Worm (Caenorhabditis elegans) whole organism, young adult: ENCODE data around the gene lips-17.

Source experiments
- C06A6.2 ChIP-seq: fragments of 200-800 bp; sonication (Bioruptor generic); conservative IDR thresholded peaks from 2 replicates; pipeline ENCODE4 v1.3.6; 2022; ENCODE audit warnings: missing genetic modification characterization, missing compliant biosample characterization
- D2030.7 ChIP-seq: fragments of 200-800 bp; sonication (Bioruptor generic); IDR thresholded peaks from 2 replicates; pipeline ENCODE4 v1.3.6; 2022; ENCODE audit warnings: missing genetic modification reagents, missing genetic modification characterization, missing compliant biosample characterization
- F10E7.11 ChIP-seq: sonication (generic microtip); optimal IDR thresholded peaks from 2 replicates; lab custom pipeline; 2017; ENCODE audit warnings: mild to moderate bottlenecking, missing genetic modification characterization, moderate library complexity, missing compliant biosample characterization
- F49E8.2 ChIP-seq: sonication (generic microtip); optimal IDR thresholded peaks from 3 replicates; lab custom pipeline; 2017; ENCODE audit warnings: missing genetic modification characterization, mild to moderate bottlenecking, missing compliant biosample characterization, antibody characterized with exemption, moderate library complexity; ENCODE audit not compliant: insufficient read depth
- F55B11.4 ChIP-seq: sonication (generic microtip); optimal IDR thresholded peaks from 2 replicates; lab custom pipeline; 2016; ENCODE audit warnings: missing compliant biosample characterization, missing genetic modification characterization, borderline replicate concordance; ENCODE audit not compliant: insufficient read depth
- F57C9.4 ChIP-seq: sonication (generic microtip); optimal IDR thresholded peaks from 2 replicates; lab custom pipeline; 2017; ENCODE audit warnings: mild to moderate bottlenecking, missing genetic modification characterization, missing compliant biosample characterization
- T07F8.4 ChIP-seq: sonication (generic microtip); optimal IDR thresholded peaks from 2 replicates; lab custom pipeline; 2016; ENCODE audit warnings: mild to moderate bottlenecking, missing genetic modification characterization, moderate library complexity, missing compliant biosample characterization
- Y53F4B.3 ChIP-seq: fragments of 200-800 bp; sonication (Bioruptor generic); IDR thresholded peaks from 2 replicates; pipeline ENCODE4 v1.3.6; 2022; ENCODE audit warnings: missing genetic modification reagents, missing genetic modification characterization, missing compliant biosample characterization
- Y79H2A.3 ChIP-seq: fragments of 200-800 bp; sonication (Bioruptor generic); conservative IDR thresholded peaks from 2 replicates; pipeline ENCODE4 v1.3.6; 2022; ENCODE audit warnings: missing genetic modification reagents, missing genetic modification characterization, missing compliant biosample characterization
- ZK185.1 ChIP-seq: sonication (generic microtip); optimal IDR thresholded peaks from 2 replicates; lab custom pipeline; 2016; ENCODE audit warnings: mild to moderate bottlenecking, missing genetic modification characterization, missing compliant biosample characterization; ENCODE audit not compliant: poor library complexity, severe bottlenecking
- akir-1 ChIP-seq: fragments of 200-800 bp; sonication (Bioruptor generic); optimal IDR thresholded peaks from 2 replicates; lab custom pipeline; 2018; ENCODE audit warnings: mild to moderate bottlenecking, missing genetic modification characterization, moderate library complexity, missing compliant biosample characterization
- aptf-3 ChIP-seq: fragments of 200-800 bp; sonication (Bioruptor generic); IDR thresholded peaks from 2 replicates; pipeline ENCODE4 v1.3.6; 2022; ENCODE audit warnings: missing genetic modification characterization, missing compliant biosample characterization
- atf-7 ChIP-seq: sonication (generic microtip); optimal IDR thresholded peaks from 2 replicates; lab custom pipeline; 2017; ENCODE audit warnings: mild to moderate bottlenecking, missing genetic modification characterization, missing compliant biosample characterization
- bed-2 ChIP-seq: fragments of 200-800 bp; sonication (Bioruptor generic); IDR thresholded peaks from 2 replicates; pipeline ENCODE4 v1.3.6; 2022; ENCODE audit warnings: missing genetic modification reagents, missing genetic modification characterization, missing compliant biosample characterization
- ceh-40 ChIP-seq: fragments of 200-800 bp; sonication (Bioruptor generic); IDR thresholded peaks from 2 replicates; pipeline ENCODE4 v1.3.6; 2022; ENCODE audit warnings: missing genetic modification characterization, missing compliant biosample characterization
- ceh-91 ChIP-seq: fragments of 200-800 bp; sonication (Bioruptor generic); IDR thresholded peaks from 2 replicates; pipeline ENCODE4 v1.3.6; 2022; ENCODE audit warnings: missing genetic modification reagents, missing genetic modification characterization, missing compliant biosample characterization
- chd-7 ChIP-seq: sonication (generic microtip); optimal IDR thresholded peaks from 2 replicates; lab custom pipeline; 2016; ENCODE audit warnings: mild to moderate bottlenecking, missing genetic modification characterization, moderate library complexity, missing compliant biosample characterization
- die-1 ChIP-seq: sonication (generic microtip); optimal IDR thresholded peaks from 2 replicates; lab custom pipeline; 2016; ENCODE audit warnings: missing genotype, mild to moderate bottlenecking, missing genetic modification characterization, missing compliant biosample characterization
- egl-44 ChIP-seq: fragments of 200-800 bp; sonication (Bioruptor generic); IDR thresholded peaks from 2 replicates; pipeline ENCODE4 v1.3.6; 2022; ENCODE audit warnings: missing genetic modification reagents, missing genetic modification characterization, missing compliant biosample characterization
- gei-17 ChIP-seq: fragments of 200-800 bp; sonication (Bioruptor generic); optimal IDR thresholded peaks from 2 replicates; lab custom pipeline; 2018; ENCODE audit warnings: mild to moderate bottlenecking, missing genetic modification characterization, missing compliant biosample characterization
- him-1 ChIP-seq: sonication (generic microtip); optimal IDR thresholded peaks from 2 replicates; lab custom pipeline; 2016; ENCODE audit warnings: missing genotype, missing genetic modification reagents, missing genetic modification characterization, missing compliant biosample characterization
- hlh-26 ChIP-seq: fragments of 200-800 bp; sonication (Bioruptor generic); conservative IDR thresholded peaks from 2 replicates; pipeline ENCODE4 v1.3.6; 2022; ENCODE audit warnings: missing genetic modification reagents, missing genetic modification characterization, missing compliant biosample characterization
- hsf-1 ChIP-seq: fragments of 200-800 bp; sonication (Bioruptor generic); IDR thresholded peaks from 2 replicates; pipeline ENCODE4 v1.3.6; 2022; ENCODE audit warnings: missing genetic modification reagents, missing genetic modification characterization, missing compliant biosample characterization
- lin-35 ChIP-seq, 3 experiments: fragments of 150-350 bp in 2 of 3; sonication (generic microtip) in 1 of 3; optimal IDR thresholded peaks; 2 replicates each; lab custom pipeline; 2014 to 2018; ENCODE audit warnings: missing biosample characterization in 3 of 3, missing genetic modification characterization in 3 of 3, missing genetic modification reagents in 3 of 3
- madf-3 ChIP-seq: fragments of 200-800 bp; sonication (Bioruptor generic); IDR thresholded peaks from 2 replicates; pipeline ENCODE4 v1.3.6; 2022; ENCODE audit warnings: missing genetic modification reagents, missing genetic modification characterization, missing compliant biosample characterization
- madf-6 ChIP-seq: fragments of 200-800 bp; sonication (Bioruptor generic); IDR thresholded peaks from 2 replicates; pipeline ENCODE4 v1.3.6; 2022; ENCODE audit warnings: missing genetic modification reagents, missing genetic modification characterization, missing compliant biosample characterization
- mcd-1 ChIP-seq: fragments of 200-800 bp; sonication (Bioruptor generic); IDR thresholded peaks from 2 replicates; pipeline ENCODE4 v1.3.6; 2022; ENCODE audit warnings: missing genetic modification reagents, missing genetic modification characterization, missing compliant biosample characterization
- nfya-2 ChIP-seq: fragments of 200-800 bp; sonication (Bioruptor generic); IDR thresholded peaks from 2 replicates; pipeline ENCODE4 v1.3.6; 2022; ENCODE audit warnings: missing genetic modification reagents, missing genetic modification characterization, missing compliant biosample characterization
- nhr-120 ChIP-seq: fragments of 200-800 bp; sonication (Bioruptor generic); IDR thresholded peaks from 2 replicates; pipeline ENCODE4 v1.3.6; 2022; ENCODE audit warnings: missing genetic modification characterization, missing compliant biosample characterization
- nhr-179 ChIP-seq: sonication (generic microtip); optimal IDR thresholded peaks from 2 replicates; lab custom pipeline; 2016; ENCODE audit warnings: mild to moderate bottlenecking, missing genetic modification characterization, missing compliant biosample characterization
- nhr-90 ChIP-seq: sonication (generic microtip); optimal IDR thresholded peaks from 2 replicates; lab custom pipeline; 2016; ENCODE audit warnings: missing genotype, mild to moderate bottlenecking, missing genetic modification characterization, missing compliant biosample characterization
- repo-1 ChIP-seq: sonication (generic microtip); optimal IDR thresholded peaks from 2 replicates; lab custom pipeline; 2017; ENCODE audit warnings: mild to moderate bottlenecking, missing genetic modification characterization, missing compliant biosample characterization
- rpc-1 ChIP-seq, 2 experiments: fragments of 150-350 bp in 1 of 2; sonication (generic microtip) in 1 of 2; optimal IDR thresholded peaks; 2 replicates each; lab custom pipeline; 2014 to 2018; ENCODE audit warnings: missing biosample characterization in 1 of 2, missing genetic modification characterization in 1 of 2, missing genetic modification reagents in 1 of 2, missing genotype in 1 of 2
- sptf-2 ChIP-seq: fragments of 200-800 bp; sonication (Bioruptor generic); optimal IDR thresholded peaks from 2 replicates; lab custom pipeline; 2018; ENCODE audit warnings: mild to moderate bottlenecking, missing genetic modification characterization, missing compliant biosample characterization
- zfh-2 ChIP-seq: fragments of 200-800 bp; sonication (Bioruptor generic); conservative IDR thresholded peaks from 2 replicates; pipeline ENCODE4 v1.3.6; 2022; ENCODE audit warnings: missing genetic modification reagents, missing genetic modification characterization, missing compliant biosample characterization
- ztf-22 ChIP-seq: fragments of 200-800 bp; sonication (Bioruptor generic); optimal IDR thresholded peaks from 2 replicates; lab custom pipeline; 2018; ENCODE audit warnings: mild to moderate bottlenecking, missing genetic modification characterization, moderate library complexity, missing compliant biosample characterization

Gene lips-17

ce11 chrII:7607953-7608352, at the start of gene lips-17:
Gene lips-17 (plus strand): TSS chrII:7608253.
- TF ChIP-seq repo-1 (tag; lab: Kevin White, UChicago) (no peak), chd-7 (tag; lab: Kevin White, UChicago) (no peak), ceh-40 (GFP tag; lab: Robert Waterston, UW) (no peak), egl-44 (GFP tag; lab: Robert Waterston, UW) (no peak), nhr-90 (tag; lab: Kevin White, UChicago) (no peak), madf-6 (GFP tag; lab: Robert Waterston, UW) (no peak), nhr-179 (no peak), ztf-22 (GFP tag; lab: Kevin White, UChicago) (no peak), gei-17 (GFP tag; lab: Kevin White, UChicago) (no peak), hlh-26 (GFP tag; lab: Robert Waterston, UW) (no peak), F49E8.2 (tag; lab: Kevin White, UChicago) (no peak), F10E7.11 (tag; lab: Kevin White, UChicago) (no peak), die-1 (no peak), rpc-1 (optimal IDR thresholded peaks at IDR 0.05; lab: Kevin White, UChicago) (no peak), rpc-1 (tag; optimal IDR thresholded peaks at IDR 0.05; lab: Kevin White, UChicago) (no peak)

- TF ChIP-seq atf-7, result no peak
- no peak for TF ChIP-seq die-1
- no peak for TF ChIP-seq T07F8.4 (tag; lab: Kevin White, UChicago)
- no peak for TF ChIP-seq Y79H2A.3 (GFP tag; lab: Robert Waterston, UW)
- TF ChIP-seq C06A6.2 (GFP tag; lab: Robert Waterston, UW), result no peak
- TF ChIP-seq aptf-3 (GFP tag; lab: Robert Waterston, UW), result no peak
- no peak for TF ChIP-seq zfh-2
- TF ChIP-seq ZK185.1 (tag; lab: Kevin White, UChicago), result no peak
- TF ChIP-seq nhr-120 (GFP tag; lab: Robert Waterston, UW), result no peak
Observed at ce11 chrII:7558864-7559263, 49.2 kb upstream of the lips-17 start.

- TF ChIP-seq akir-1 (GFP tag; lab: Kevin White, UChicago), result no peak
- TF ChIP-seq D2030.7, result no peak
- no peak for TF ChIP-seq hlh-26 (GFP tag; lab: Robert Waterston, UW)
- no peak for TF ChIP-seq F49E8.2 (tag; lab: Kevin White, UChicago)
- no peak for TF ChIP-seq bed-2 (GFP tag; lab: Robert Waterston, UW)
- no peak for TF ChIP-seq F57C9.4 (tag; lab: Kevin White, UChicago)
- no peak for TF ChIP-seq ztf-22 (GFP tag; lab: Kevin White, UChicago)
- no peak for TF ChIP-seq repo-1 (tag; lab: Kevin White, UChicago)
- no peak for TF ChIP-seq lin-35 (GFP tag; optimal IDR thresholded peaks at IDR 0.05; lab: Kevin White, UChicago)
- no peak for TF ChIP-seq F55B11.4 (tag; lab: Kevin White, UChicago)
- no peak for TF ChIP-seq him-1 (tag; lab: Kevin White, UChicago)
- no peak for TF ChIP-seq sptf-2
- no peak for TF ChIP-seq Y53F4B.3 (GFP tag; lab: Robert Waterston, UW)
- no peak for TF ChIP-seq hsf-1 (GFP tag; lab: Robert Waterston, UW)
- no peak for TF ChIP-seq ceh-91 (GFP tag; lab: Robert Waterston, UW)
- TF ChIP-seq nfya-2 (GFP tag; lab: Robert Waterston, UW), result no peak
- TF ChIP-seq mcd-1, result no peak
- TF ChIP-seq madf-3 (GFP tag; lab: Robert Waterston, UW), result no peak
Observed at ce11 chrII:7560844-7561243, 47.2 kb upstream of the lips-17 start.
